Fruit fly (Drosophila melanogaster) whole organism, pupa: ENCODE measurements around the gene CG15209.

ENCODE experiments used
- CG10348 ChIP-seq: fragments of 200-800 bp; sonication (Bioruptor generic); IDR thresholded peaks from 2 replicates; pipeline ENCODE4 v1.3.6; 2022; ENCODE audit warnings: missing biosample characterization, missing genetic modification characterization
- CG12605 ChIP-seq: fragments of 200-800 bp; sonication (Bioruptor generic); IDR thresholded peaks from 2 replicates; pipeline ENCODE4 v1.3.6; 2022; ENCODE audit warnings: missing biosample characterization, missing genetic modification characterization
- CG13204 ChIP-seq: fragments of 200-800 bp; sonication (Bioruptor generic); optimal IDR thresholded peaks from 2 replicates; lab custom pipeline; 2018; ENCODE audit warnings: missing biosample characterization, mild to moderate bottlenecking, missing genetic modification characterization, moderate library complexity
- CG14655 ChIP-seq: fragments of 200-800 bp; sonication (Bioruptor generic); optimal IDR thresholded peaks from 3 replicates; lab custom pipeline; 2017; ENCODE audit warnings: mild to moderate bottlenecking, missing biosample characterization, missing genetic modification reagents, missing genetic modification characterization
- CG15710 ChIP-seq: fragments of 200-800 bp; sonication (Bioruptor generic); optimal IDR thresholded peaks from 2 replicates; lab custom pipeline; 2018; ENCODE audit warnings: missing biosample characterization, mild to moderate bottlenecking, missing genetic modification characterization, moderate library complexity
- CG17806 ChIP-seq: fragments of 200-800 bp; sonication (Bioruptor generic); optimal IDR thresholded peaks from 2 replicates; lab custom pipeline; 2018; ENCODE audit warnings: missing biosample characterization, mild to moderate bottlenecking, missing genetic modification characterization, moderate library complexity
- CG32121 ChIP-seq: fragments of 200-800 bp; sonication (Bioruptor generic); IDR thresholded peaks from 2 replicates; pipeline ENCODE4 v1.3.6; 2022; ENCODE audit warnings: missing biosample characterization, missing genetic modification characterization
- CG34367 ChIP-seq: fragments of 200-800 bp; sonication (Bioruptor generic); optimal IDR thresholded peaks from 2 replicates; lab custom pipeline; 2018; ENCODE audit warnings: missing biosample characterization, mild to moderate bottlenecking, missing genetic modification characterization
- CG4496 ChIP-seq: fragments of 200-800 bp; sonication (Bioruptor generic); IDR thresholded peaks from 3 replicates; pipeline ENCODE4 v1.3.6; 2022; ENCODE audit warnings: missing biosample characterization, missing genetic modification characterization
- CG8159 ChIP-seq: fragments of 200-800 bp; sonication (Bioruptor generic); optimal IDR thresholded peaks from 3 replicates; lab custom pipeline; 2018; ENCODE audit warnings: missing biosample characterization, mild to moderate bottlenecking, missing genetic modification characterization, moderate library complexity
- CG8301 ChIP-seq: fragments of 200-800 bp; sonication (Bioruptor generic); optimal IDR thresholded peaks from 2 replicates; lab custom pipeline; 2018; ENCODE audit warnings: missing biosample characterization, mild to moderate bottlenecking, missing genetic modification characterization
- CG9948 ChIP-seq: fragments of 200-800 bp; sonication (Bioruptor generic); optimal IDR thresholded peaks from 2 replicates; lab custom pipeline; 2018; ENCODE audit warnings: missing biosample characterization, mild to moderate bottlenecking, missing genetic modification characterization, moderate library complexity
- D1 ChIP-seq: fragments of 200-800 bp; sonication (Bioruptor generic); optimal IDR thresholded peaks from 2 replicates; lab custom pipeline; 2018; ENCODE audit warnings: missing biosample characterization, mild to moderate bottlenecking, missing genetic modification characterization, moderate library complexity
- EcR ChIP-seq: fragments of 200-800 bp; sonication (Bioruptor generic); optimal IDR thresholded peaks from 3 replicates; lab custom pipeline; 2019; ENCODE audit warnings: missing biosample characterization, missing genetic modification characterization, mild to moderate bottlenecking, moderate library complexity, missing genetic modification reagents
- Ets98B ChIP-seq: fragments of 200-800 bp; sonication (Bioruptor generic); IDR thresholded peaks from 2 replicates; pipeline ENCODE4 v1.3.6; 2022; ENCODE audit warnings: missing biosample characterization, missing genetic modification characterization
- Pif1A ChIP-seq: fragments of 200-800 bp; sonication (Bioruptor generic); optimal IDR thresholded peaks from 3 replicates; lab custom pipeline; 2016; ENCODE audit warnings: missing biosample characterization, missing genetic modification characterization
- Pif1B ChIP-seq: fragments of 200-800 bp; sonication (Bioruptor generic); optimal IDR thresholded peaks from 3 replicates; lab custom pipeline; 2016; ENCODE audit warnings: missing biosample characterization, missing genetic modification characterization
- Snoo ChIP-seq: fragments of 200-800 bp; sonication (Bioruptor generic); optimal IDR thresholded peaks from 3 replicates; lab custom pipeline; 2017; ENCODE audit warnings: missing biosample characterization, mild to moderate bottlenecking, missing genetic modification characterization, inconsistent platforms
- fd96Ca ChIP-seq: fragments of 200-800 bp; sonication (Bioruptor generic); IDR thresholded peaks from 3 replicates; pipeline ENCODE4 v1.3.6; 2022; ENCODE audit warnings: missing biosample characterization, missing genetic modification characterization
- gl ChIP-seq: fragments of 200-800 bp; sonication (Bioruptor generic); optimal IDR thresholded peaks from 2 replicates; lab custom pipeline; 2018; ENCODE audit warnings: missing biosample characterization, mild to moderate bottlenecking, missing genetic modification characterization
- rn ChIP-seq: fragments of 200-800 bp; sonication (Bioruptor generic); IDR thresholded peaks from 2 replicates; pipeline ENCODE4 v1.3.6; 2022; ENCODE audit warnings: missing biosample characterization, missing genetic modification characterization

Gene CG15209

DNA sequence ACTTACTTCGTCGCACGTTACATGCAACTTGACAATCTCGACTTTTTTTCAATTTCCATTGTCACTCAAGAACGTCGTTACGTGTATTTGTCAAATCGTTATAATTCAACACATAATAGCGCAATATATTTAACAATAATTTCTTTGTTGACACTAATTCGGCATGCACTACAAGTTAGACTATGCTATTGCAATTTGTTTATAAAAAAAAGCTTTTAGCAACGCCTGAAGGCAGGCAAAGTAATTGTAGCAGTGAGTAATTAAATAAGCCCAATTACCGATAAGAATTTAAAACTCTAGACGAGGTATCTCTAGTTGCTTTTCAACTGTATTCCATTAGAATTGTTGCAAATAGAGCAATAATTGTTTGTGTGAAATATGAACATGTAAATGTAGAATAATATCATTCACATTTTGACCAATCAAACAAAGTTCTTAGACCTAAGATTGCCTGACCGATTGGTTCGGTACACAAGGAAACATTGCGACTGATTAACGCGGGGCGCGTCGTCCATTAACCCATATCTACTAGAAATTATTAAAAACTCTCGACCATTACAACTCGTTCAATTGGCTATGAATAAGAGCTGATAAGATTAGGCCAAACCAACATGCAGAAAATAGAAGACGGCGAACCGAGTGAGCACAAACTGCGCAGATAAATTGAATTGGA is 977 bp upstream of the CG15209 start:
- TF ChIP-seq EcR (peak; percentile 0), CG8159 (tag; lab: Kevin White, UChicago) (no peak), CG15710 (no peak)

DNA sequence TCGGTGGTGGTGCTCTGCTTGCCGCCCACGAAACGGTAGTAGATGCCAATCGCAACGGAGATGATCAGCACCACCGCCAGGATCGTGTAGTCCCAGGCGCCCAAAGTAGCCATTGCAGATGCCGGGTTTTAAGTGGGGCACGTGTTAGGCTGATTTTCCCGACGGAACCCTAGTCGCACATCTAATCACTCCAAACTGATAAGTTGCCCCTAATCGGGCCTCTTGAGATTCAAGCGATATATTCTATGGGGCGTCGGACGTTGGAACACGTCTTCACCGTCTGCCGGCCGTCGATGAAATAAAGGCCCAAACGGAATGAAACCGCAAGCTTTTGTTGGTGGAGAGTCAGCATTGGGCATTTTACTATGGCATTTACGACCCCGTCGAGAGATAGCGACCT is 2.8 kb downstream of the CG15209 start, which contains the start of gene CG32669:
Gene CG32669, minus strand, starts transcription at position 275 of the 400 bp plus-strand sequence.
- TF ChIP-seq CG15710 (no peak), gl (tag; lab: Kevin White, UChicago) (no peak), CG17806 (tag; lab: Kevin White, UChicago) (no peak), Pif1B (GFP tag; lab: Kevin White, UChicago) (no peak), CG34367 (tag; lab: Kevin White, UChicago) (no peak), Ets98B (GFP tag; lab: Robert Waterston, UW) (no peak), D1 (no peak), Snoo (tag; lab: Kevin White, UChicago) (no peak), CG8159 (tag; lab: Kevin White, UChicago) (no peak), CG12605 (GFP tag; lab: Robert Waterston, UW) (no peak), rn (GFP tag; lab: Robert Waterston, UW) (no peak), CG32121 (GFP tag; lab: Robert Waterston, UW) (no peak), CG8301 (tag; lab: Kevin White, UChicago) (no peak), Pif1A (GFP tag; lab: Kevin White, UChicago) (no peak), CG4496 (no peak), CG10348 (GFP tag; lab: Robert Waterston, UW) (no peak)

DNA sequence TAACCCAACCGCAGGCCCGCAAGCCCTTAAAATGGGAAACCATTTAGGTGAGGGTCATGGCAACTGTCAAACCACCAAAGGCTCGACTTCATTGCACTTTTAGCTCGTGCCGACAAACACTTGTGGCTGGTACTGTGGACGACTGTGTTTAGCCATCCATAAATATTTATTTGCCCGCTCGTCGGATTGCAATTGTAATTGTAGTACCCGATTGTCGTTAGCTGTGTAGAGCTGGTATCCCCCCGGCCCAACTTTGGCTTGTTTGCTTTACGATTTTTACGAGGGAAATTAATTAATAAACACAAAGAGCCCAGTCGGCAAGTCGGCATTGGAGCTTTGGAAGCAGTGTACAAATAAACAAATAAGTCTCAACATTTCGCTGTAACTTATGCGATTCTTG is 3.3 kb downstream of the CG15209 start:
- TF ChIP-seq fd96Ca (GFP tag; lab: Robert Waterston, UW) (no peak), CG13204 (no peak), gl (tag; lab: Kevin White, UChicago) (no peak), CG34367 (tag; lab: Kevin White, UChicago) (no peak), CG8301 (tag; lab: Kevin White, UChicago) (no peak), CG17806 (tag; lab: Kevin White, UChicago) (no peak), CG4496 (no peak), CG12605 (GFP tag; lab: Robert Waterston, UW) (no peak), Ets98B (GFP tag; lab: Robert Waterston, UW) (no peak)

DNA sequence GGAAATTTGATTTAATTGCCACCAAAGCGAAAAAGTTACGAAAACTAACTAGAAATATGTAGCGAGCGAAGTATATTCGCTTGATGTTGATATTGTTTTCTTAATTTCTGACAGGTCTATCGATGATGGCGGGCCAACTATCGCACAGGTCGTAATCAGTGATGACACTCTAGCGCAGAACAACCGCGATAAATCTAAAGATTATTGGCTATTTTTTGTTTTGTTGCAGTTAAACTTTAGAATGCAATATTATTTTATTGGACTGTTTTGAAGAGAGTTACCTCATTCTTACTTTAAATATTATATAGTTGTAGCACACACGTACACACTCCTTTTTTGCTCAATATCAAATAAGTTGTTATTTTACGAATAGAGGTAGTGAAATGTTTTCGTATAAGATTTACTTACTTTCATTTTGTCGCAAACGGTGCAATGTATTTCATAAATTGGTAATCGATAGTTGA is 5.0 kb downstream of the CG15209 start, which contains the start of gene sbr:
Gene sbr, minus strand, starts transcription at position 121 of the 464 bp plus-strand sequence.
- TF ChIP-seq Pif1A (GFP tag; lab: Kevin White, UChicago) (no peak), CG8159 (tag; lab: Kevin White, UChicago) (no peak), fd96Ca (GFP tag; lab: Robert Waterston, UW) (0 out of 3 replicates have a peak, but pooled peaks have one; percentile 10), rn (GFP tag; lab: Robert Waterston, UW) (no peak)

DNA sequence GAGAGGGAATG is 5.2 kb downstream of the CG15209 start, which contains the start of gene Pgls:
Gene Pgls, plus strand, starts transcription at position 3 of the 11 bp plus-strand sequence.
- TF ChIP-seq CG4496 (no peak), Snoo (tag; lab: Kevin White, UChicago) (no peak)

DNA sequence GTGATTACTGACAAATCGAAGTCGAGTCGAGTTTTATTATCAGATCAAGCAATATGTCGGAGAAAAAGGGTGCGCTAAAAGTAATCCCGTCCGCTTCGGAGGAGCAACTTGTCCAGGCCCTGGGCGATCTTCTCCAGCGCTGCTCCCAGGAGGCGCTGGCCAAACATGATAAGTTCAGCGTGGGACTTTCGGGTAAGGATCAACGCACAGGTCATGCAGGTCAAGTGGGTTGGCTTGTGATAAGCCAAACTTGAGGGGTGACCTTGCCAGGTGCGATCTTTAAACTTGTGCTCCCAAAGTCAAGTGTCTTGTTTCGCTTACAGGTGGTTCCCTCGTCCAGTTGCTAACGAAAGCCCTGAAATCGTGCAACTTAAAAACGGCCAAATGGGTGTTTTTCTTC is 5.4 kb downstream of the CG15209 start:
- no peak for TF ChIP-seq rn (GFP tag; lab: Robert Waterston, UW)
- no peak for TF ChIP-seq EcR
- no peak for TF ChIP-seq D1
- no peak for TF ChIP-seq CG14655 (GFP tag; lab: Kevin White, UChicago)
- TF ChIP-seq CG17806 (tag; lab: Kevin White, UChicago): no peak
- TF ChIP-seq fd96Ca (GFP tag; lab: Robert Waterston, UW): no peak
- no peak for TF ChIP-seq Ets98B (GFP tag; lab: Robert Waterston, UW)
- no peak for TF ChIP-seq CG4496

DNA sequence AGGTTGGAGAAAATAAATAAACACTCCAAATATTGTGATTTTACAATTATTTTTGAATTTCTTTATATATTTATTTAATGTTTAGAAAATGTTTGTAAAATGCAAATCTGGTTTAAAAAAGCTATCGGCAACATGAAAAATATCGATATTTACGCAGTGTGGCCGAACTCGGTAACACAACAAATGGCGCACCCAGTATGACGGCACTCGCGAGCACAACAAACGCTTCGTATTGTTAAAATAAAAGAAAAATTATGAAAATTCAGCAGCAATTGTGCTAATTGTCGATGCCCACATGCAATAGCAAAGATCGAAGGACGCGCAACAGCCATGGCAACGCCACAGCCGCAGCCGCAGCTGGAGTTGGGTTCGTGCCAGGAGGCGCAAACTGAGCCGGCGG is 6.6 kb downstream of the CG15209 start, which contains the start of gene CG2202:
Gene CG2202, plus strand, starts transcription at position 193 of the 400 bp plus-strand sequence.
- no peak for TF ChIP-seq CG8301 (tag; lab: Kevin White, UChicago)
- no peak for TF ChIP-seq Pif1B (GFP tag; lab: Kevin White, UChicago)
- no peak for TF ChIP-seq gl (tag; lab: Kevin White, UChicago)
- no peak for TF ChIP-seq CG34367 (tag; lab: Kevin White, UChicago)
- no peak for TF ChIP-seq CG17806 (tag; lab: Kevin White, UChicago)
- no peak for TF ChIP-seq CG13204
- TF ChIP-seq, all 21 proteins: peak for 0

DNA sequence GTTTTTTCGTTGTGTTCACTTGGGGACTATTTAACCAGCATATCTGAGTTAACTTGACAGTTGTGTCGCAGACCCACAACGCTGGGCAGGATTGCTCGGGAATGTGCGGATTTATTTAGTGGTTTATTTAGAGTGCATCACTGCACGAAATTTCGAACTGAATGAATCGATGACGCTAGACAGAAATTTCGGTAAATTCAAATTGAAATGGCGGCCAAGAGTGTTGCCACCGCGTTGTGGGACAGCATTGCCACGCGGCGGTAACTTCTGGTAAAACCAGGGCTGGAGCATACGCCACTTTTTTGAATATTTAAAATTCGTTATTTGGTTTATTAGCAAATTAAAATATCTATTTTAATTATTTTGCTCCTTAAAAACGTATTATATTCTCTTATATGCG is 12.7 kb downstream of the CG15209 start, which contains the start of gene feo:
Gene feo, minus strand, starts transcription at position 184 of the 400 bp plus-strand sequence.
- no peak for TF ChIP-seq CG15710
- TF ChIP-seq fd96Ca (GFP tag; lab: Robert Waterston, UW): no peak
- no peak for TF ChIP-seq CG13204
- TF ChIP-seq CG12605 (GFP tag; lab: Robert Waterston, UW): no peak
- TF ChIP-seq CG9948 (tag; lab: Kevin White, UChicago): no peak
- TF ChIP-seq CG14655 (GFP tag; lab: Kevin White, UChicago): no peak
- no peak for TF ChIP-seq CG8301 (tag; lab: Kevin White, UChicago)
- no peak for TF ChIP-seq CG17806 (tag; lab: Kevin White, UChicago)
- no peak for TF ChIP-seq EcR
- TF ChIP-seq Pif1B (GFP tag; lab: Kevin White, UChicago): no peak
- TF ChIP-seq CG4496: no peak
- no peak for TF ChIP-seq D1
- TF ChIP-seq CG10348 (GFP tag; lab: Robert Waterston, UW): no peak
- TF ChIP-seq CG32121 (GFP tag; lab: Robert Waterston, UW): no peak
- TF ChIP-seq Ets98B (GFP tag; lab: Robert Waterston, UW): no peak
- TF ChIP-seq rn (GFP tag; lab: Robert Waterston, UW): no peak
- TF ChIP-seq gl (tag; lab: Kevin White, UChicago): no peak
- TF ChIP-seq, all 21 proteins: peak for 0
